Worm (Caenorhabditis elegans) whole organism, dauer: ENCODE data around the gene glb-27.

Experiments used
- unc-62 ChIP-seq: sonication (generic microtip); optimal IDR thresholded peaks from 2 replicates; lab custom pipeline; 2017; ENCODE audit warnings: missing biosample characterization, missing genetic modification reagents, missing genetic modification characterization

Gene glb-27

DNA sequence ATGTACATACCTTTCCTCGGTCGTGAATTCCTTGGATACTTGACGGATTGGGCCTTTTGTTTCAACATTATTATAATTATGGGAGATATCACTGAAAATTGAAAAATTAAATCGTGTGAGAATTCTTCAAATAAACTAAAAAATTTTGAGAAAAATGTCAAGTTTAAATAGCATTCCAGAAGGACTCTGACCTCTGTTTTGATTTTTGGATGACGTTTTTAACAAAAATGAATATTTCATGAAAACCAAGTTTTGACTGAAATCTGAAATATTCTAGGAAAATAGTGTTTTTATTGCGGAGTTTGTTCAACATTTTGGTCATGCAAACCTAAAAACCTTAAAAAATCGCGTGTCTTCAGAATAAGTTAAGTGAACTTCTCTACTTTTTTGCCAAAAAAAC lies at the start of gene glb-27:
TSS of gene glb-27 (minus strand) at position 101 of the 400 bp plus-strand sequence.
- TF ChIP-seq unc-62 (GFP tag; lab: Kevin White, UChicago): no peak

- no peak for TF ChIP-seq unc-62 (GFP tag; lab: Kevin White, UChicago)
These were observed 47.7 kb upstream of the glb-27 start, which contains the start of gene suf-1 for ce11 chrII:8603567-8604359. TSS of gene suf-1 (plus strand) at chrII:8603846.

DNA sequence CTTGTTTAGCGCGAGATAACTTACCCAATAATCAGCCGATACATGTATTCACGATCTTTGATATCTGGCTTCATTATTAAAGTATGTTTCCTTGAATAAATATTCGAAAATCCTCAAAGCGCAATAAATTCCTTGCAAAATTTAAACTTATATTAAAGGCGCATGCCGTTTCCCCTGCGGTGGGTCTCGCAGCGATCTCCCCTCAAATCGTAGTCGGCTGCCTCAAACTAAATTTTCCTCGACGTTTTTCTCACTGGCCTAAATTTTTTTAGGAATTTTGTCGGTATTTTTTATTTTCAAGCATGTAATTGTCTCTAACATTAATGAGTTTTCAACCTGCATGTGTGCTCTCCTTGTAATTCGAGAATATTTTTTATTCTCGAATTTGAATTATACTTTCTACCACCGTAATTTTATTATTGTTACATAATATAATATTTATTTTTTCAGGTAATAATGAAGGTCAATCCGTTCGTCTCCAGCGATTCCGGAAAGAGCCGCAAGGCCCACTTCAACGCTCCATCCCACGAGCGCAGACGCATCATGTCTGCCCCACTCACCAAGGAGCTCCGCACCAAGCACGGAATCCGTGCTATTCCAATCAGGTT lies 46.4 kb upstream of the glb-27 start, which contains the start of the genes cpf-1 and rpl-26:
TSS of gene cpf-1 (minus strand) at position 104 of the 608 bp plus-strand sequence.
TSS of gene rpl-26 (plus strand) at position 449 of the 608 bp plus-strand sequence.
- no peak for TF ChIP-seq unc-62 (GFP tag; lab: Kevin White, UChicago)

DNA sequence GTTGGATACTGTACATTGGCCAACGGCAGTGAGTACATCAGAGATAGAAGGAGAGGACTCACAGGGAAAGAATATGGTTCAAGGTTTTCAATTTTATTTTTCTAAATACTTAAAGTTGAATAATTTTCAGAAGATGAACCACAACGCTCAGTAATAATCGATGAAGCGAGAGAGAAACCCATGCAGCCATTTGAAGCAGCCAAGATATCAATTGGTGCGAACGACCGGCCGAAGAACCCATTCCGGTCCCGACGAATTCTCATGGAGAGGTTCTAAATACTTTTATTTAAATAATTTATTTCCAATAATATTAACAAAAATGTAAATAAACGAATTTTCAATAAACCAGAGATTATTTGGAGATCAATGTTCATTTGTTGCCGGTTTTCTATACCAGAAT lies 44.1 kb upstream of the glb-27 start, which contains the start of gene pigg-1:
TSS of gene pigg-1 (minus strand) at position 101 of the 400 bp plus-strand sequence.
- TF ChIP-seq unc-62 (GFP tag; lab: Kevin White, UChicago): no peak

DNA sequence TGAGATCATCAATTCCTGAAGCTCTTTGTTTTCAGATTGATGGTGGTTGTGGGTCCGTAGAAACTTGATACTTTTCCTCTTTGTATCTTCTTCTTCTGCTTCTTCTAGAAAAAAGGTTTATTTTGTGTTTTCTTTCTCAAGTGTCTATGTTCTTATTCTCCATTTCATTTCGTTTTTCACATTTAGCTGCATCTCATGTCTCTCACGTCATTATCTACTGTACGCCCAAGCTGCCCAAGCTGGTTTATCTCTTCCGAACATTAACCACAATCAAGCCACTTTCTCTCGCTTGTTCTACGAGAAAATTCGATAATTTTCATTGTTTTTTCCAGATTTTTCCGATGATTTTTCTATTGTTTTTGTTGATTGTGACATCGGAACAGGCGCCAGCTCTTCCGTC lies 43.1 kb upstream of the glb-27 start, which contains the start of gene F28C6.5:
TSS of gene F28C6.5 (plus strand) at position 301 of the 400 bp plus-strand sequence.
- TF ChIP-seq unc-62 (GFP tag; lab: Kevin White, UChicago): no peak

ce11 chrII:8593840-8594625 lies 38.0 kb upstream of the glb-27 start, which contains the start of gene aptf-3:
TSS of gene aptf-3 (plus strand) at chrII:8594190.
- TF ChIP-seq unc-62 (GFP tag; lab: Kevin White, UChicago): no peak

DNA sequence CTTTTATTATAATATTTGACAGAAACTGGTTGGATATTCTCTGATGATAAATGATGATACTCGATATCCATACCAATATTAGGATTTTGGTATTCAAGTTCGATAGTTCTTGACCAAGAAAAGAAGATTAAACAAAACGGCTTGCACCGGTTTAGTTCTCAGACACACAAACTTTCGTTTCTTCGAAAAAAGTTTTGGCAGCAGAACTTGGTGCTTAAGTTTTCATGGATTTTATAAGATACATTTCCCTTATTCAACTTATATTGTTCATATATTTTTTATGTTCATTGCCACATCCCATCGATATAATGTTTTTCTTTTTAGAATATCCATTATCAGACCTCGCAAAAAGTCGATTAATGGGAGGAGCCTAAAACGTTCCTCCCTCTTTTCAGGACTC lies 34.6 kb upstream of the glb-27 start, which contains the start of gene aptf-4:
TSS of gene aptf-4 (plus strand) at position 301 of the 400 bp plus-strand sequence.
- no peak for TF ChIP-seq unc-62 (GFP tag; lab: Kevin White, UChicago)

- no peak for TF ChIP-seq unc-62 (GFP tag; lab: Kevin White, UChicago)
These were observed 33.2 kb upstream of the glb-27 start for ce11 chrII:8589227-8589626.

ce11 chrII:8588442-8588841 lies 32.4 kb upstream of the glb-27 start:
- TF ChIP-seq unc-62 (GFP tag; lab: Kevin White, UChicago): no peak

- TF ChIP-seq unc-62 (GFP tag; lab: Kevin White, UChicago): no peak
These were observed 31.7 kb upstream of the glb-27 start for ce11 chrII:8587660-8588230.

- no peak for TF ChIP-seq unc-62 (GFP tag; lab: Kevin White, UChicago)
These were observed 29.9 kb upstream of the glb-27 start for ce11 chrII:8585921-8586320.

DNA sequence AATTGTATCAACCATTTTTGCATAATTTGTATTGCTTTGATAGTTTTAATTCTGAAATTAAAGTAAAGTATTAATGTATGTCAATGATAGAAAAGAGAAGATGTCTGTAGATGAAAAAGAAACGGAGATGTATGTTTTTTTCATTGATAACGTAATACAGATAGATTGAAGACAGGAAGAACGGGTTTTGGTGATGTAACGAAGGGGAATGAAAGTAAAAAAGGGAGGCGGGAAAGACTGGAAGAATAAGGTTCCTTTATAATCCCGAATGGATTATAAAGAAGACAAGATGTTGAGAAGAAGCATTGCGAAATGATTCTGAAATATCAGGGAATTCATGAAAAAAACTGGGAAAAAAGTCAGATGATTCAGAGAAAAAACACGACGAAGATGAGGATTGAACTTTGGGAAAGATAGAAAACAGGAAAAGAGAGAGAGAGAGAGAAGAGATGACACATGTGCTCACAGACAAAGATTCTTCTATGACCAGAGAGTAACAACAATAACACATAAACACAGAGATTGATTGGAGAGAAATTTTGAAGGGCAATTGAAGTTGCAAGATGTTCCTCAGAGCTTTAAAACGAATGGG lies 29.1 kb upstream of the glb-27 start, which contains the start of gene F54C9.11:
TSS of gene F54C9.11 (minus strand) at position 51 of the 592 bp plus-strand sequence.
- no peak for TF ChIP-seq unc-62 (GFP tag; lab: Kevin White, UChicago)

ce11 chrII:8583035-8583434 lies 27.0 kb upstream of the glb-27 start:
- TF ChIP-seq unc-62 (GFP tag; lab: Kevin White, UChicago): no peak

- no peak for TF ChIP-seq unc-62 (GFP tag; lab: Kevin White, UChicago)
These were observed 25.6 kb upstream of the glb-27 start, which contains the start of gene arl-1 for ce11 chrII:8581700-8582099. TSS of gene arl-1 (plus strand) at chrII:8582000.
